ENCODE assay signal across 1 fruit fly cellular context in the genomic region with DNA sequence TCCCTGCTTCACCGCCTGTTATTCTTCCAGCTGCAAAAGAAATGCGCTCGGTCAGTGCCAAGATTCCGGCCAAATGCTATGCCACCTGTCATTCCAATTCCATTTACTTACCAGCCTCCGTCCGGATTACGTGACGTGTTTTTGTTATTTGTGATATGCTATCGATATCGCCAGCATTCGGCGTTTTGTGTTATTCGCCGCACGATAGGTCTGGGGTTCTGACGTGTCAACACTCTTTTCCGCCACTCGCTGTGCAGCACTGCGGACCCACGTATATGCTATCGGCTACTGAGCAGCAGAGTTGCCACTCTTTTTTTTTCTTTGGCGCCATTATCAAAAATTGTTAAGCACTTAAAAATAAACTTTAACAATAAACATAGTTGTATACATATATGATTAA.
A peak's percentile ranks its signal among the peaks of the same experiment; 100 is the strongest.
TF ChIP-seq lines count a peak whose summit lies in the region.

A gene (minus strand): TSS at position 221 of the 400 bp plus-strand sequence.

TF ChIP-seq in whole organism, embryonic, 481 proteins besides CTCF, POLR2A, EP300 and RAD21 (continued from another document):
- no peak for TF ChIP-seq lola (GFP tag; optimal IDR thresholded peaks at IDR 0.05; lab: Kevin White, UChicago)
- TF ChIP-seq Oli (tag; optimal IDR thresholded peaks at IDR 0.05; lab: Kevin White, UChicago) = no peak
- TF ChIP-seq gfzf (GFP tag; optimal IDR thresholded peaks at IDR 0.05; lab: Kevin White, UChicago) = peak; percentile 36
- TF ChIP-seq CG12236 (GFP tag; optimal IDR thresholded peaks at IDR 0.05; lab: Kevin White, UChicago) = no peak
- TF ChIP-seq dati (GFP tag; IDR thresholded peaks at IDR 0.05; lab: Robert Waterston, UW) = no peak
- peak; percentile 49 for TF ChIP-seq tin (GFP tag; optimal IDR thresholded peaks at IDR 0.05; lab: Kevin White, UChicago)
- no peak for TF ChIP-seq kah (GFP tag; optimal IDR thresholded peaks at IDR 0.05; lab: Kevin White, UChicago)
- TF ChIP-seq CG1233 (GFP tag; optimal IDR thresholded peaks at IDR 0.05; lab: Kevin White, UChicago) = no peak
- TF ChIP-seq CG6254 (GFP tag; optimal IDR thresholded peaks at IDR 0.05; lab: Kevin White, UChicago) = no peak
- peak; percentile 28 for TF ChIP-seq pum (GFP tag; optimal IDR thresholded peaks at IDR 0.05; lab: Kevin White, UChicago)
- no peak for TF ChIP-seq corto (GFP tag; optimal IDR thresholded peaks at IDR 0.05; lab: Kevin White, UChicago)
- TF ChIP-seq CrebB (tag; optimal IDR thresholded peaks at IDR 0.05; lab: Kevin White, UChicago) = peak; percentile 7
- TF ChIP-seq CG5245 (GFP tag; optimal IDR thresholded peaks at IDR 0.05; lab: Kevin White, UChicago) = no peak
- TF ChIP-seq stwl (tag; optimal IDR thresholded peaks at IDR 0.05; lab: Kevin White, UChicago) = peak; percentile 85
- TF ChIP-seq E2f1 (GFP tag; IDR thresholded peaks at IDR 0.05; lab: Robert Waterston, UW) = peak; percentile 20; the same call in 1 of the 2 replicates
- TF ChIP-seq Drgx (GFP tag; IDR thresholded peaks at IDR 0.05; lab: Robert Waterston, UW) = no peak
- TF ChIP-seq stc (GFP tag; IDR thresholded peaks at IDR 0.05; lab: Robert Waterston, UW) = no peak; the same call in 1 of the 2 replicates
- TF ChIP-seq Sry-β (GFP tag; optimal IDR thresholded peaks at IDR 0.05; lab: Kevin White, UChicago) = peak; percentile 63
- peak; percentile 58 for TF ChIP-seq CG11247 (GFP tag; IDR thresholded peaks at IDR 0.05; lab: Robert Waterston, UW)
- no peak for TF ChIP-seq hth (optimal IDR thresholded peaks at IDR 0.05; lab: Kevin White, UChicago)
- TF ChIP-seq CG13624 (GFP tag; optimal IDR thresholded peaks at IDR 0.05; lab: Kevin White, UChicago) = peak; percentile 70
- peak; percentile 87 for TF ChIP-seq BEAF-32 (GFP tag; optimal IDR thresholded peaks at IDR 0.05; lab: Kevin White, UChicago)
- peak; percentile 54 for TF ChIP-seq HmgD (GFP tag; optimal IDR thresholded peaks at IDR 0.05; lab: Kevin White, UChicago)
- no peak for TF ChIP-seq CG14050 (GFP tag; IDR thresholded peaks at IDR 0.05; lab: Robert Waterston, UW)
- TF ChIP-seq CG6175 (GFP tag; IDR thresholded peaks at IDR 0.05; lab: Robert Waterston, UW) = no peak; the same call in 2 of the 3 replicates
- TF ChIP-seq CG9437 (GFP tag; optimal IDR thresholded peaks at IDR 0.05; lab: Kevin White, UChicago) = peak; percentile 80
- peak; percentile 89 for TF ChIP-seq CG34224 (GFP tag; IDR thresholded peaks at IDR 0.05; lab: Robert Waterston, UW; ENCODE audit: partially characterized antibody)
- no peak for TF ChIP-seq D19B (GFP tag; optimal IDR thresholded peaks at IDR 0.05; lab: Kevin White, UChicago)
- peak; percentile 94 for TF ChIP-seq CG42726 (GFP tag; IDR thresholded peaks at IDR 0.05; lab: Robert Waterston, UW; ENCODE audit: partially characterized antibody)
- TF ChIP-seq CG34422 (GFP tag; IDR thresholded peaks at IDR 0.05; lab: Robert Waterston, UW) = peak; percentile 62; the same call in 2 of the 3 replicates
- peak; percentile 88 for TF ChIP-seq CG6791 (GFP tag; IDR thresholded peaks at IDR 0.05; lab: Robert Waterston, UW; ENCODE audit: partially characterized antibody)
- peak; percentile 73 for TF ChIP-seq CG12155 (GFP tag; optimal IDR thresholded peaks at IDR 0.05; lab: Kevin White, UChicago)
- no peak for TF ChIP-seq pb (GFP tag; optimal IDR thresholded peaks at IDR 0.05; lab: Kevin White, UChicago)
- TF ChIP-seq mam (GFP tag; optimal IDR thresholded peaks at IDR 0.05; lab: Kevin White, UChicago) = peak; percentile 68
- TF ChIP-seq CG7556 (GFP tag; optimal IDR thresholded peaks at IDR 0.05; lab: Kevin White, UChicago) = no peak
- TF ChIP-seq disco-r (GFP tag; optimal IDR thresholded peaks at IDR 0.05; lab: Kevin White, UChicago) = peak; percentile 11
- TF ChIP-seq CG12744 (GFP tag; optimal IDR thresholded peaks at IDR 0.05; lab: Kevin White, UChicago) = no peak
- no peak for TF ChIP-seq sqz (GFP tag; optimal IDR thresholded peaks at IDR 0.05; lab: Kevin White, UChicago)
- TF ChIP-seq crol (GFP tag; IDR thresholded peaks at IDR 0.05; lab: Robert Waterston, UW) = no peak
- TF ChIP-seq NC2α (GFP tag; optimal IDR thresholded peaks at IDR 0.05; lab: Kevin White, UChicago) = no peak
- TF ChIP-seq D19A (tag; optimal IDR thresholded peaks at IDR 0.05; lab: Kevin White, UChicago) = no peak
- TF ChIP-seq bowl (GFP tag; IDR thresholded peaks at IDR 0.05; lab: Robert Waterston, UW) = no peak
- TF ChIP-seq Hsf (GFP tag; optimal IDR thresholded peaks at IDR 0.05; lab: Kevin White, UChicago) = peak; percentile 48
- TF ChIP-seq CG30403 (GFP tag; optimal IDR thresholded peaks at IDR 0.05; lab: Kevin White, UChicago) = peak; percentile 42
- no peak for TF ChIP-seq Dip2 (GFP tag; IDR thresholded peaks at IDR 0.05; lab: Robert Waterston, UW)
- peak; percentile 54 for TF ChIP-seq CG4617 (GFP tag; optimal IDR thresholded peaks at IDR 0.05; lab: Kevin White, UChicago; ENCODE audit: borderline replicate concordance)
- TF ChIP-seq zfh2 (GFP tag; optimal IDR thresholded peaks at IDR 0.05; lab: Kevin White, UChicago) = peak; percentile 76
- peak; percentile 94 for TF ChIP-seq E2f2 (GFP tag; IDR thresholded peaks at IDR 0.05; lab: Robert Waterston, UW)
- no peak for TF ChIP-seq CG6272 (GFP tag; IDR thresholded peaks at IDR 0.05; lab: Robert Waterston, UW)
- no peak for TF ChIP-seq CG3407 (GFP tag; optimal IDR thresholded peaks at IDR 0.05; lab: Kevin White, UChicago)
- peak; percentile 6 for TF ChIP-seq da (GFP tag; optimal IDR thresholded peaks at IDR 0.05; lab: Kevin White, UChicago)
- no peak for TF ChIP-seq CG13775 (GFP tag; optimal IDR thresholded peaks at IDR 0.05; lab: Kevin White, UChicago)
- TF ChIP-seq CG1603 (tag; optimal IDR thresholded peaks at IDR 0.05; lab: Kevin White, UChicago) = peak; percentile 79
- TF ChIP-seq CG13123 (GFP tag; optimal IDR thresholded peaks at IDR 0.05; lab: Kevin White, UChicago) = no peak
- no peak for TF ChIP-seq CG10565 (GFP tag; optimal IDR thresholded peaks at IDR 0.05; lab: Kevin White, UChicago)
- TF ChIP-seq gcm2 (GFP tag; optimal IDR thresholded peaks at IDR 0.05; lab: Kevin White, UChicago) = no peak
- no peak for TF ChIP-seq en (GFP tag; optimal IDR thresholded peaks at IDR 0.05; lab: Kevin White, UChicago)
- TF ChIP-seq CG8944 (GFP tag; optimal IDR thresholded peaks at IDR 0.05; lab: Kevin White, UChicago) = peak; percentile 28
- TF ChIP-seq CG11504 (tag; optimal IDR thresholded peaks at IDR 0.05; lab: Kevin White, UChicago) = peak; percentile 36
- no peak for TF ChIP-seq Hr39 (optimal IDR thresholded peaks at IDR 0.05; lab: Kevin White, UChicago)
- TF ChIP-seq CG11695 (GFP tag; IDR thresholded peaks at IDR 0.05; lab: Robert Waterston, UW) = no peak
- TF ChIP-seq CG18011 (GFP tag; optimal IDR thresholded peaks at IDR 0.05; lab: Kevin White, UChicago) = peak; percentile 18
- TF ChIP-seq wdn (GFP tag; IDR thresholded peaks at IDR 0.05; lab: Robert Waterston, UW) = 0 out of 2 replicates have a peak, but pooled peaks have one; percentile 32
- no peak for TF ChIP-seq otp (GFP tag; IDR thresholded peaks at IDR 0.05; lab: Robert Waterston, UW)
- TF ChIP-seq CG9215 (GFP tag; IDR thresholded peaks at IDR 0.05; lab: Robert Waterston, UW) = no peak; the same call in 1 of the 2 replicates
- no peak for TF ChIP-seq usp (GFP tag; optimal IDR thresholded peaks at IDR 0.05; lab: Kevin White, UChicago)
- peak; percentile 71 for TF ChIP-seq vnd (GFP tag; IDR thresholded peaks at IDR 0.05; lab: Robert Waterston, UW; ENCODE audit: partially characterized antibody)
- TF ChIP-seq ato (GFP tag; IDR thresholded peaks at IDR 0.05; lab: Robert Waterston, UW; ENCODE audit: partially characterized antibody) = peak; percentile 83
- peak; percentile 60 for TF ChIP-seq CG10543 (GFP tag; optimal IDR thresholded peaks at IDR 0.05; lab: Kevin White, UChicago)
- TF ChIP-seq CG13287 (GFP tag; IDR thresholded peaks at IDR 0.05; lab: Robert Waterston, UW; ENCODE audit: partially characterized antibody) = peak; percentile 91
- TF ChIP-seq CG17328 (GFP tag; IDR thresholded peaks at IDR 0.05; lab: Robert Waterston, UW) = 0 out of 2 replicates have a peak, but pooled peaks have one; percentile 20
- TF ChIP-seq Nf-YC (tag; optimal IDR thresholded peaks at IDR 0.05; lab: Kevin White, UChicago) = peak; percentile 56
- TF ChIP-seq ash1 (GFP tag; optimal IDR thresholded peaks at IDR 0.05; lab: Kevin White, UChicago) = no peak
- no peak for TF ChIP-seq CG3726 (GFP tag; IDR thresholded peaks at IDR 0.05; lab: Robert Waterston, UW)
- TF ChIP-seq CG8290 (GFP tag; optimal IDR thresholded peaks at IDR 0.05; lab: Kevin White, UChicago) = peak; percentile 87
- peak in 1 of 2 experiments; percentile 91 for TF ChIP-seq CG8290 (tag; optimal IDR thresholded peaks at IDR 0.05; lab: Kevin White, UChicago)
- no peak for TF ChIP-seq tup (GFP tag; optimal IDR thresholded peaks at IDR 0.05; lab: Kevin White, UChicago)
- no peak for TF ChIP-seq CG4282 (GFP tag; optimal IDR thresholded peaks at IDR 0.05; lab: Kevin White, UChicago)
- TF ChIP-seq fd64A (GFP tag; optimal IDR thresholded peaks at IDR 0.05; lab: Kevin White, UChicago) = no peak
- peak; percentile 55 for TF ChIP-seq Myb (GFP tag; optimal IDR thresholded peaks at IDR 0.05; lab: Kevin White, UChicago)
- peak; percentile 14 for TF ChIP-seq CG30020 (tag; optimal IDR thresholded peaks at IDR 0.05; lab: Kevin White, UChicago)
- no peak for TF ChIP-seq CG10654 (GFP tag; optimal IDR thresholded peaks at IDR 0.05; lab: Kevin White, UChicago)
- no peak for TF ChIP-seq Jarid2 (GFP tag; optimal IDR thresholded peaks at IDR 0.05; lab: Kevin White, UChicago)
- peak; percentile 34 for TF ChIP-seq CG15601 (tag; optimal IDR thresholded peaks at IDR 0.05; lab: Kevin White, UChicago)
- peak; percentile 35; the same call in 1 of the 2 replicates for TF ChIP-seq CG11085 (GFP tag; IDR thresholded peaks at IDR 0.05; lab: Robert Waterston, UW)
- TF ChIP-seq HLH3B (GFP tag; IDR thresholded peaks at IDR 0.05; lab: Robert Waterston, UW) = no peak
- no peak for TF ChIP-seq CG1024 (GFP tag; IDR thresholded peaks at IDR 0.05; lab: Robert Waterston, UW)
- peak; percentile 11 to 96 for TF ChIP-seq Pdp1 (GFP tag; optimal IDR thresholded peaks at IDR 0.05; lab: Kevin White, UChicago)
- peak; percentile 8 for TF ChIP-seq pnt (GFP tag; optimal IDR thresholded peaks at IDR 0.05; lab: Kevin White, UChicago)
- TF ChIP-seq Dp (GFP tag; optimal IDR thresholded peaks at IDR 0.05; lab: Kevin White, UChicago) = peak; percentile 93
- TF ChIP-seq Mes4 (GFP tag; optimal IDR thresholded peaks at IDR 0.05; lab: Kevin White, UChicago) = no peak
- TF ChIP-seq CG2129 (GFP tag; IDR thresholded peaks at IDR 0.05; lab: Robert Waterston, UW; ENCODE audit: partially characterized antibody) = peak; percentile 53
- TF ChIP-seq hbn (GFP tag; IDR thresholded peaks at IDR 0.05; lab: Robert Waterston, UW; ENCODE audit: partially characterized antibody) = peak; percentile 74
- TF ChIP-seq Scr (GFP tag; IDR thresholded peaks at IDR 0.05; lab: Robert Waterston, UW; ENCODE audit: partially characterized antibody) = peak; percentile 85
- peak; percentile 64 for TF ChIP-seq phol (tag; optimal IDR thresholded peaks at IDR 0.05; lab: Kevin White, UChicago)
- TF ChIP-seq Dref (GFP tag; IDR thresholded peaks at IDR 0.05; lab: Robert Waterston, UW) = peak; percentile 90
- TF ChIP-seq so (GFP tag; IDR thresholded peaks at IDR 0.05; lab: Robert Waterston, UW) = no peak
- TF ChIP-seq maf-S (GFP tag; optimal IDR thresholded peaks at IDR 0.05; lab: Kevin White, UChicago) = peak; percentile 35
- TF ChIP-seq ap (GFP tag; IDR thresholded peaks at IDR 0.05; lab: Robert Waterston, UW) = no peak
- TF ChIP-seq z (GFP tag; IDR thresholded peaks at IDR 0.05; lab: Robert Waterston, UW) = no peak
- TF ChIP-seq nerfin-2 (GFP tag; IDR thresholded peaks at IDR 0.05; lab: Robert Waterston, UW; ENCODE audit: partially characterized antibody) = peak; percentile 69
- TF ChIP-seq CG11560 (tag; IDR thresholded peaks at IDR 0.05; lab: Robert Waterston, UW) = no peak; the same call in 2 of the 3 replicates
- peak; percentile 93 for TF ChIP-seq Bgb (GFP tag; IDR thresholded peaks at IDR 0.05; lab: Robert Waterston, UW; ENCODE audit: partially characterized antibody)
- no peak for TF ChIP-seq C15 (GFP tag; IDR thresholded peaks at IDR 0.05; lab: Robert Waterston, UW)
- TF ChIP-seq Xrp1 (GFP tag; IDR thresholded peaks at IDR 0.05; lab: Robert Waterston, UW) = peak; percentile 35; the same call in 1 of the 2 replicates
- TF ChIP-seq CG2202 (tag; optimal IDR thresholded peaks at IDR 0.05; lab: Kevin White, UChicago) = no peak
- peak; percentile 25 for TF ChIP-seq CG7839 (tag; optimal IDR thresholded peaks at IDR 0.05; lab: Kevin White, UChicago)
- TF ChIP-seq CG8089 (GFP tag; optimal IDR thresholded peaks at IDR 0.05; lab: Kevin White, UChicago) = no peak
